Worm (Caenorhabditis elegans) whole organism, midembryonic: ENCODE measurements around the gene cdh-4.

Source experiments
- T22C8.4 ChIP-seq: fragments of 200-800 bp; sonication (Bioruptor generic); IDR thresholded peaks from 2 replicates; pipeline ENCODE4 v1.3.6; 2022; ENCODE audit warnings: missing genetic modification characterization, missing compliant biosample characterization
- cog-1 ChIP-seq: sonication (generic microtip); optimal IDR thresholded peaks from 2 replicates; lab custom pipeline; 2016; ENCODE audit warnings: missing genetic modification characterization, missing compliant biosample characterization
- flt-1 ChIP-seq: fragments of 200-800 bp; sonication (Bioruptor generic); IDR thresholded peaks from 2 replicates; pipeline ENCODE4 v1.3.6; 2022; ENCODE audit warnings: missing genetic modification characterization, missing compliant biosample characterization
- klf-2 ChIP-seq: fragments of 200-800 bp; sonication (Bioruptor generic); conservative IDR thresholded peaks from 2 replicates; pipeline ENCODE4 v1.3.6; 2022; ENCODE audit warnings: missing genetic modification reagents, missing genetic modification characterization, missing compliant biosample characterization
- med-1 ChIP-seq: sonication (generic microtip); optimal IDR thresholded peaks from 2 replicates; lab custom pipeline; 2017; ENCODE audit warnings: missing genetic modification characterization, mild to moderate bottlenecking, missing compliant biosample characterization, antibody characterized with exemption, missing genetic modification reagents; ENCODE audit not compliant: insufficient read depth
- ref-1 ChIP-seq: fragments of 200-800 bp; sonication (Bioruptor generic); conservative IDR thresholded peaks from 2 replicates; pipeline ENCODE4 v1.3.6; 2022; ENCODE audit warnings: missing genetic modification reagents, missing genetic modification characterization, missing compliant biosample characterization
- tab-1 ChIP-seq: fragments of 200-800 bp; sonication (Bioruptor generic); IDR thresholded peaks from 2 replicates; pipeline ENCODE4 v1.3.6; 2022; ENCODE audit warnings: missing genetic modification characterization, missing compliant biosample characterization
- ztf-23 ChIP-seq: fragments of 200-800 bp; sonication (Bioruptor generic); IDR thresholded peaks from 2 replicates; pipeline ENCODE4 v1.3.6; 2022; ENCODE audit warnings: missing genetic modification reagents, missing genetic modification characterization, missing compliant biosample characterization
- ztf-29 ChIP-seq: fragments of 200-800 bp; sonication (Bioruptor generic); IDR thresholded peaks from 2 replicates; pipeline ENCODE4 v1.3.6; 2022; ENCODE audit warnings: missing genetic modification reagents, missing genetic modification characterization, missing compliant biosample characterization

The cdh-4 gene

DNA sequence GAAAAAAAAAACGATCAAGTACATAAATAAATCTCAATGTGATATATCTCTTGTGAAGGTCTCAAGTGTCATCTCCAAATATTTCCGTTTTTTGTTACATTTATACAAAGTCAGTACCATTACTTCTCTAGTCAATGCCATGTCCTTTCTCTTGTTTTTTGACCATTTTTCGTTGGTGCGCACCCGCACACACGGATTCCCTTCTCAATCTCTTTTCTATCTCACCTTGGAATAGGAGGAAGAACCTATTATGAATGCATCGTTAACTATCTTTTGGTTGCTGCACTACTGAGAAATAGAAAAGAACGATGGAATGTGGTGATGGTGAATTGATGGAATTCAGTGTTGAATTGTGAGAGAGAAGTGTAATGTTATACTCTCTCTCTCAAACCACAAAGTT is 2.4 kb upstream of the cdh-4 start:
- TF ChIP-seq tab-1 (GFP tag; lab: Robert Waterston, UW) (no peak), T22C8.4 (no peak), klf-2 (GFP tag; lab: Robert Waterston, UW) (no peak), ref-1 (GFP tag; lab: Robert Waterston, UW) (no peak), ztf-29 (no peak), cog-1 (tag; lab: Kevin White, UChicago) (no peak), med-1 (GFP tag; lab: Kevin White, UChicago) (no peak)

DNA sequence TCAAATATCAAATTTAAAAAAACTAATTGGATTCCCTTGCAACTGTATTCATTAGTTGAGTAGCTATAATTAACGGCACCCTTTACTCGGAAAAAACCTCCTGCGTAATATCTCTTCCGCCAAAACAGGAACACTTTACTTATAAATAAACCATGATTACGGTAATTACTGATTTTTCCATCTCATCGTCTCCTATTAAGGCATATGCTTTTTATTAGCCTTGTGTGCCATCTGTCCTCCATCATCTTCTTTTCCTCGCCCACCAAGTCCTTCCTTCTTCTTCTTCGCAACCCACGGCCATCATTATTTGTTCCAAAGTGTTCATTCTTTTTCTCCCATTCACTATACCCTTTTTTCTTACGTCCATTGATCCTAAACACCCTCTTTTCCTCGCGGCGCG is 747 bp upstream of the cdh-4 start:
- TF ChIP-seq tab-1 (GFP tag; lab: Robert Waterston, UW) = no peak
- no peak for TF ChIP-seq med-1 (GFP tag; lab: Kevin White, UChicago)
- TF ChIP-seq ztf-29 = no peak
- no peak for TF ChIP-seq flt-1 (GFP tag; lab: Robert Waterston, UW)
- no peak for TF ChIP-seq T22C8.4
- TF ChIP-seq ztf-23 (GFP tag; lab: Robert Waterston, UW) = no peak

DNA sequence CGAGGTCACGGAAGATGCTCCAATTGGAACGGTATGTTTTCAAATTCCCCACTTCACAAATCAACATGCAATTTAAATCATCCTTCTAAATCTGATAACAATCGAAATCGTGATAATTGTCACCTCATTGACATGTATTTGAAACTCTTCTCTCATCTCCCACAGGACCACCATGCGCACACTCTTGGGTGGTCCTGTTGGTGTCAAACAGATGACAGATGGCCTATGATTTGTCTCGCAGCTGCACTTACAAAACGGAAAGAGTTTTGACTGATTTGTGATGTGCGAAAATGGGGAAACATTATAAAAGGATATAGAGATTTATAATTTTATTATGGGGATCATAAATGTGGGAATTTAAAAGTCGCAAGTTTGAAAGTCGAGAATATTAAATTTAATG is 3.3 kb downstream of the cdh-4 start:
- TF ChIP-seq T22C8.4 = no peak
- no peak for TF ChIP-seq klf-2 (GFP tag; lab: Robert Waterston, UW)
- TF ChIP-seq cog-1 (tag; lab: Kevin White, UChicago) = no peak
- TF ChIP-seq tab-1 (GFP tag; lab: Robert Waterston, UW) = no peak
- TF ChIP-seq flt-1 (GFP tag; lab: Robert Waterston, UW) = no peak
- TF ChIP-seq med-1 (GFP tag; lab: Kevin White, UChicago) = no peak
- no peak for TF ChIP-seq ztf-23 (GFP tag; lab: Robert Waterston, UW)

- TF ChIP-seq ztf-29 (no peak), ref-1 (GFP tag; lab: Robert Waterston, UW) (no peak), med-1 (GFP tag; lab: Kevin White, UChicago) (no peak), flt-1 (GFP tag; lab: Robert Waterston, UW) (no peak), cog-1 (tag; lab: Kevin White, UChicago) (no peak), T22C8.4 (no peak), klf-2 (GFP tag; lab: Robert Waterston, UW) (no peak), ztf-23 (GFP tag; lab: Robert Waterston, UW) (no peak), tab-1 (GFP tag; lab: Robert Waterston, UW) (no peak)
Measured at ce11 chrIII:4524071-4524470, 3.9 kb downstream of the cdh-4 start.

DNA sequence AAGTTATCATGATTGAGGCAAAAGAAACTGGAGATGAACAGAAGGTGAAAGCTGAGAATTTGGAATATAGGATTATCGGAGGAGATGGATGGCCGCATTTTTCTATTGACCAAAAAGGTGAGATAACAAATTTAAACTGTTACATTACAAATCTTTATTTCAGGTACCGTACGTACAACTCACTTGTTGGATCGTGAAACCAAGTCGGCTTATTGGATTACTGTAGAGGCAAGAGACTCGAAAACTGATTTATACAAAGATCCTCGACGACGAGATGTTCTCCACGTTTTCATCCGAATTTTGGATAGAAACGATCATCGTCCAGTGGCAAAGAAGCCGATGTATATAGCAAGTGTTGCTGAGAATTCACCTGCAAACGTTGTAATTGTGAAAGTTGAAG is 5.8 kb downstream of the cdh-4 start:
- TF ChIP-seq cog-1 (tag; lab: Kevin White, UChicago) (no peak), flt-1 (GFP tag; lab: Robert Waterston, UW) (no peak), klf-2 (GFP tag; lab: Robert Waterston, UW) (no peak), T22C8.4 (no peak), med-1 (GFP tag; lab: Kevin White, UChicago) (no peak), tab-1 (GFP tag; lab: Robert Waterston, UW) (no peak), ref-1 (GFP tag; lab: Robert Waterston, UW) (no peak), ztf-23 (GFP tag; lab: Robert Waterston, UW) (no peak), ztf-29 (no peak)

DNA sequence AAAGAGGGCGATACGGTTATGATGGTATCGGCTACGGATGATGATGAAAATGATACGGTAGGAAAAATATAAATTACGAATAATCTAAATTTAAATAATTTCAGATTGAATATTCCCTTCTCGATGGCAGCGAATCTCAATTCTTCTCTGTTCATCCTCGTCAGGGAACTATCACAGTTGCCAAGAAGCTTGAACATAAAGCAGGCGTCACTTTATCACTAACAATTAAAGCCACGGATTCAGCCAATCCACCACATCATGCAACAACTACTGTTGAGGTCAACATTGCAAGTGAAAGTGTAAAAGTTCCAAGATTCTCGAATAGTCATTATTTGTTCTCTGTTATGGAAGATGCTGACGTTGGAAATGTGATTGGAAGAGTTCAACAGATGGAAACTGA is 10.8 kb downstream of the cdh-4 start:
- no peak for TF ChIP-seq flt-1 (GFP tag; lab: Robert Waterston, UW)

- TF ChIP-seq med-1 (GFP tag; lab: Kevin White, UChicago) (no peak), flt-1 (GFP tag; lab: Robert Waterston, UW) (no peak), tab-1 (GFP tag; lab: Robert Waterston, UW) (no peak), ztf-23 (GFP tag; lab: Robert Waterston, UW) (no peak), ztf-29 (no peak), cog-1 (tag; lab: Kevin White, UChicago) (no peak), ref-1 (GFP tag; lab: Robert Waterston, UW) (no peak), klf-2 (GFP tag; lab: Robert Waterston, UW) (no peak), T22C8.4 (no peak)
Measured at ce11 chrIII:4540604-4541003, 20.4 kb downstream of the cdh-4 start, which contains the start of gene ugt-62. Gene ugt-62, minus strand, starts transcription at chrIII:4540623.

ce11 chrIII:4542362-4542931 is 22.3 kb downstream of the cdh-4 start, which contains the start of the genes mrps-34 and cisd-3.1:
Gene mrps-34, minus strand, starts transcription at chrIII:4542452.
Gene cisd-3.1, plus strand, starts transcription at chrIII:4542881.
- peak; percentile 70 for TF ChIP-seq med-1 (GFP tag; lab: Kevin White, UChicago)
- TF ChIP-seq ref-1 (GFP tag; lab: Robert Waterston, UW) = no peak
- TF ChIP-seq ztf-29 = no peak
- TF ChIP-seq T22C8.4 = no peak
- peak; percentile 62; the same call in 1 of the 2 replicates for TF ChIP-seq flt-1 (GFP tag; lab: Robert Waterston, UW)
- TF ChIP-seq tab-1 (GFP tag; lab: Robert Waterston, UW) = no peak; the same call in 1 of the 2 replicates
- TF ChIP-seq klf-2 (GFP tag; lab: Robert Waterston, UW) = no peak
- peak; percentile 8 for TF ChIP-seq cog-1 (tag; lab: Kevin White, UChicago)
- no peak for TF ChIP-seq ztf-23 (GFP tag; lab: Robert Waterston, UW)

DNA sequence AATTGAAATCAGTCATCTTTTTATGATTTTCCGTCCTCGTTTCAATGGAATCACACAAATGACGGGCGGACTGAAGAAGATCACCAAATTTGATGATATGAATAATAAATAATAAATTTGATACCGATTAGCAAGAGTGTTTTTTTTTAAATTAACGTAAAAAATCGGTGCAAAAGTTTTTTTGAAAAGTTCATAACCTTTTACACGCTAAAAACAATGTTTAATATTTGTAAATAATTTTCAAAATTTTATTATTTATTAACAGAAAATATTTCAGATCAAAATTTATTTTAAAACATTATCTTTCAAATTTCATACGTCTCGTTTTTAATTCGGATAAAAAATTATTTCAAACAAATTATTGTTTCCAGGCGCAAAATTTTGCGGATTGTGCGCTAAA is 24.8 kb downstream of the cdh-4 start, which contains the start of gene M88.3:
TSS of gene M88.3 (minus strand) at position 101 of the 400 bp plus-strand sequence.
- TF ChIP-seq T22C8.4 = no peak
- TF ChIP-seq med-1 (GFP tag; lab: Kevin White, UChicago) = no peak

DNA sequence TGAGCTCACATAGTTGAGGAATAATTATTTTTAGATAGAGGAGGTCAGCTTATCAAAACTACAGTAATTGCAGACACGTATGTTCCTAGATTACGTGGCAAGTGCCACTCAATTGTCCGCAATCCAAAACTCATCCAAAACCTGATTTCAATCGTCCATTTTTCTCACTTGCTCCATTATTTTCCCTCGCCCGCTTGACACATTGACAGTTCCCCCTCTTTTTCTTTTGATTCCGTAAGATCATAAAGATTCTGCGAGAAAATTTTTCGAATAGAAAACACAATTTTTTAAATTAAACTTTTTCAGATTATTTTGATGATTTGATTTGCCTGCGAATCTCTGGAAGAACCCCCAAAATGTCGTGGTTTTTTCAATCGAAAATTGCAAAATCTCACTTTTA is 28.6 kb downstream of the cdh-4 start, which contains the start of gene M88.4:
TSS of gene M88.4 (plus strand) at position 301 of the 400 bp plus-strand sequence.
- TF ChIP-seq med-1 (GFP tag; lab: Kevin White, UChicago) (no peak), klf-2 (GFP tag; lab: Robert Waterston, UW) (no peak), ztf-23 (GFP tag; lab: Robert Waterston, UW) (no peak), cog-1 (tag; lab: Kevin White, UChicago) (no peak), T22C8.4 (no peak), ref-1 (GFP tag; lab: Robert Waterston, UW) (no peak), flt-1 (GFP tag; lab: Robert Waterston, UW) (no peak), ztf-29 (no peak), tab-1 (GFP tag; lab: Robert Waterston, UW) (no peak)
